Fruit fly (Drosophila melanogaster): Measurements from ENCODE around the gene ens.

DNA sequence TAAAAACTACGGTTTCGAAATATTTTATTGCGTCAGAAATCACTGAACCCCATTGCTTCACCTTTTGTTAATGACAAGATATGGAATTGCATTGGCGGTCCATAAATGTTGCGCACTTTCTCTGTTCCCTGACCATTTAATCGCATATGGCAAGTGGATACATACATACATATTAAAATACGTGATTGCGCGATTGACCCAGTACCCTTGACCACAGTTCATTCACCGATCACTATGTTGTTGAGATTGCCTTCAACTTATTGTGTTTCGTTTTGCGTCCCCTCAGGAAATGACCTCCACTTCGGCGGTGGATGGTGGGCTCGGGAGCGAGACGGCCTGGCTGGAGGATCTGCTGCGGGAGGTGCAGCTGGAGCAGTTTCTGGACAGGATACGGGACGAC, 24.1 kb downstream of the ens start:
- TF ChIP-seq CG7101 (tag; optimal IDR thresholded peaks at IDR 0.05) (no peak), ovo (GFP tag; optimal IDR thresholded peaks at IDR 0.05) (no peak), CG14711 (tag; optimal IDR thresholded peaks at IDR 0.05) (no peak), tj (GFP tag; optimal IDR thresholded peaks at IDR 0.05) (no peak), Mnt (GFP tag; optimal IDR thresholded peaks at IDR 0.05) (no peak), cnc (optimal IDR thresholded peaks at IDR 0.05) (no peak), Crg-1 (GFP tag; optimal IDR thresholded peaks at IDR 0.05) (no peak), pad (GFP tag; optimal IDR thresholded peaks at IDR 0.05) (no peak), CG33017 (tag; optimal IDR thresholded peaks at IDR 0.05) (no peak), toe (GFP tag; optimal IDR thresholded peaks at IDR 0.05) (no peak), CG5204 (GFP tag; optimal IDR thresholded peaks at IDR 0.05) (no peak), kay (GFP tag; ENCODE audit: borderline replicate concordance) (no peak), CG12768 (GFP tag; optimal IDR thresholded peaks at IDR 0.05) (no peak)

All from whole organism, adult.